Worm (Caenorhabditis elegans): ENCODE measurements around the gene dph-3.
"Not testable (repeated sequence)": the region's sequence is repeated elsewhere in the genome, so short reads cannot be mapped to it uniquely, and the experiment has no call there.

dph-3 gene

DNA sequence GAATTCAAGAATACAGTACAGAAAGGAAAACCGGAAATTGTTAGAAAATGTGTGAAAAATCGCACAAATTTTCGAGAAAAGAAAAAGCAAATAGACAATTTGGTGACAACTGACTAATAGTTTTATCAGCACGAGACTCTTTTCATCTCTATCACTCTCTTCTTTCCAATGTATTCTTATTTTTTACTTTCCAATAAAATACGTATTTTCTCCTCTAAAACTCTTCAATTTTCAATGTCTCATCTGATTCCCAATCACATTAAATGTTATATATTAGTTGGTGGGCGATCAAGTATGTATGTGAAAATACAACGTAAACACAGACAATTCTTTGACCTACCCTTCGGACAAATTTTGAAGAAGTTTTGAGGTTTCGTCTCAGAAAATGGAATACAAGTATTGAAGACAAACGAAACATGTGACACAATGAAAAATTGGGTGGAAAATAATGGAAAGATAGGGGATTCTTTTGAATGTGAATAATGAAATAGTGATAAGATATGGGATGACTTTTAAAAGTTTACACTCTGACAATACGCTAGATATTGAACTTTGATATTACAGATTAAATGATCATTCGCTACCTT, 30.4 kb downstream of the dph-3 start, which contains the start of gene cka-1:
cka-1 (minus strand) TSS at position 418 of the 587 bp plus-strand sequence.
- TF ChIP-seq ceh-36 (tag; optimal IDR thresholded peaks at IDR 0.05), result no peak
- TF ChIP-seq flt-1 (GFP tag; IDR thresholded peaks at IDR 0.05), result no peak
- no peak for TF ChIP-seq tbx-11 (GFP tag; IDR thresholded peaks at IDR 0.05)
- TF ChIP-seq tbx-37 (GFP tag; conservative IDR thresholded peaks at IDR 0.05), result no peak
- no peak for TF ChIP-seq sea-1 (GFP tag; conservative IDR thresholded peaks at IDR 0.05)
- TF ChIP-seq ama-1 (optimal IDR thresholded peaks at IDR 0.05), result no peak
- TF ChIP-seq hmbx-1 (tag; optimal IDR thresholded peaks at IDR 0.05), result no peak
- no peak for TF ChIP-seq B0310.2 (tag; optimal IDR thresholded peaks at IDR 0.05)

DNA sequence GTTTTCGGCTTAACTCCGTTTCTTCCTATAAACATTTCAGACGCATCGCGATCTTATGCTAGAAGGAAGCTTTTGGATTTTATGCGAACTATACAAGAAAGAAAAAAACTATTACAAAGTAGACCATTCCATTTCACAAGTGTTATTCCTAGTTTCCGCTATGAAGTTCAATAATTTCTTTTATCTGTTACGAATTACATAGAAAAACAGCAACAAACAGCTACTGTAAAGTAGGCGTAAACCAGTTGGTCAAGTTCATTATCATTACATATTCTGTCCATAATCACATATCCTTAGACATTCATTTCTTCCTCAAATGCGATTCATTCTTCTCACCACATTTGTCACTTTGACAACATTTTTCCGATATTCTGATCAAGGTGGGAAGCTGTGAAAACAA, 31.2 kb downstream of the dph-3 start, which contains the start of gene C28D4.10:
C28D4.10 (plus strand) TSS at position 301 of the 400 bp plus-strand sequence.
- no peak for TF ChIP-seq aly-1 (tag; optimal IDR thresholded peaks at IDR 0.05)
- no peak for TF ChIP-seq sea-1 (GFP tag; conservative IDR thresholded peaks at IDR 0.05)
- no peak for TF ChIP-seq scrt-1 (GFP tag; IDR thresholded peaks at IDR 0.05)
- TF ChIP-seq ama-1 (optimal IDR thresholded peaks at IDR 0.05), result no peak
- TF ChIP-seq ceh-36 (tag; optimal IDR thresholded peaks at IDR 0.05), result no peak

DNA sequence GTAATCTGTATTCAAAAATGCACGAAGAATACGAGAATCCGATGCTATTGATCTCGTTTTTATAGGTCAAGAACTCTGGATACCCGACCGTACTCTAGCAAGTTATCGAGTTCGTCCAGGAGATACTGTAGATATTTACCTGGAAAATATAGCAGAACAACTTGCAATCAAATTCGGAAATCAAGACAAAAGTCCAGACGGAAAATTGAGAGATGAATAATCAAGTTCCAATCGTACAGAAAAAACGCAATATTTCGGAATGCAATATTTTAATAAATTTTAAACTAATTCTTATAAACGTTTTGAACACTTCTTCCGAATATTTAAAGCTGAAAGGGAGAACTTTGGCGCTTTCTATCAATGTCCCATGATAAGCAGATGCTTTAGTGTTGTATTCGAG, 32.1 kb downstream of the dph-3 start:
- no peak for TF ChIP-seq tra-4 (tag; optimal IDR thresholded peaks at IDR 0.05)

DNA sequence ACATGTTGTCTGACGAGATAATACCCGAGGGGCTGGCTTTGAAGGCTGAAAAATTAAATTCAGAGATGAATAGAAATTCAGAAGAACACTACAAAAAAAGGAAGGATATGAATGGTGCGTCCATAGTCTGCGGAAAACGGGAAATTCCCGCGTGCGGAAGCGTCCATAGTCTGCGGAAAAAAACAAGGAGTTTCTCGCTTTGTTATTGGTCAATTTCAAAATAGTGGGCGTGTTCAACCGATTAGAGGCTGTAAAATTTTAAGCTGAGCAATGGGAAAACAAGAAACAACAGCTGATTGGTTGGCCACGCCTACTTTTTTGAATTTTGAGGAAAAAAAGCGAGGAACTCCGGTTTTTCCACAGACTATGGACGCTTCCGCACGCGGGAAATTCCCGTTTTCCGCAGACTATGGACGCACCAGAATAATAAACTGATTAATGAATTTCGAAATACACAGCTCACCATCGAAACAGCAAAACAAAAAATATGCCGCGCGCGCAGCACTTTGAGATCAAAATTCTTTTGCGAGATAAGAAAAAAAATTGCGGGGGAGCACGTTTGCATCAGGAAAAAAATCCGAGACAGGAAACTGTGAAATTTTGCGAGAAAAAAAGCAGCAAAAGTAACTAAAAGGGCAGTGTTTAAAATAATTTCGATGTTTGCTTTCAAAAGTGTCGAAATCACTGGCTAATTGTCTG, 34.1 kb downstream of the dph-3 start, which contains the start of gene gln-6:
gln-6 (minus strand) TSS at position 51 of the 699 bp plus-strand sequence.
- not testable (repeated sequence) for TF ChIP-seq tbx-37 (GFP tag; conservative IDR thresholded peaks at IDR 0.05); pes-1 (GFP tag; IDR thresholded peaks at IDR 0.05); B0310.2 (tag; optimal IDR thresholded peaks at IDR 0.05)

DNA sequence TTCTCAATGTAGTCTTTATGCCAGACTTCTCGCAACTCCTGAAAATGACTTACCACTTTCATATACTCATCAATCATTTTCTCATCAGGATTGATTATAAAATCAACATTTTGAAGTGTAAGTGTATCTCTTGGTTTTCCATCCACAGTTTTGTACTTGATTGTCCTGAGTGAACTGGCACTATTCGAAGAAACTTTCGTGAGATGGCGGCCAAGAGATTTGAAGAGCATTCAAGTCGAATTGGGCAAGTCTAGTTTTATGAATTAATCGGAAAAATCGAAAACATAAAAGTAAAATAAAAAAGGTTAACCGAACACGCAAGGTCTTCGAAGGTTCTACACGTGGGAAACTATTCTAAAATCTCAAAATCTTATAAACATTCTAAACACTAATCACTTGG, 35.9 kb downstream of the dph-3 start, which contains the start of gene C28D4.7:
C28D4.7 (minus strand) TSS at position 265 of the 400 bp plus-strand sequence.
- no peak for TF ChIP-seq hmg-4 (GFP tag; optimal IDR thresholded peaks at IDR 0.05)
- no peak for TF ChIP-seq ama-1 (optimal IDR thresholded peaks at IDR 0.05)
- no peak for TF ChIP-seq pes-1 (GFP tag; IDR thresholded peaks at IDR 0.05)
- no peak for TF ChIP-seq hnd-1 (tag; optimal IDR thresholded peaks at IDR 0.05)

DNA sequence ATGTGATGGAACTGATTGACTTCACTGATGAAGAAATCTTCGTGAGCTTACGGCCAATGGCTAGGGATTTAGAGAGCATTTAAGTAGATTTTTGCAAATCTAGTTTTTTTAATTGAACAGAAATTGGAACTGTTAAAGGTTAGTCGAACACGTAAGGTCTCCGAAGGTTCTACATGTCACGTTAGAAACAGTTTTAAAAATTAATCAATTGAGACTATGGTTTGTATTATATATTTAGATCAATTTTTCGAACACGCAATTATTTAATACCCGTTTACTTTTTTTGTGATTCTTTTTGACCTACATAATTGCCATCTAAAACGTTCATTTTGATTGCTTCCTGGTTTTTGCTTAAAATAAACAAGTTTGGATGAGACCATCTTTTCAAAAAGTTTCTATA, 38.0 kb downstream of the dph-3 start, which contains the start of gene C28D4.4:
C28D4.4 (minus strand) TSS at position 101 of the 400 bp plus-strand sequence.
- no peak for TF ChIP-seq F13C5.2 (tag; optimal IDR thresholded peaks at IDR 0.05)
- TF ChIP-seq hmg-4 (GFP tag; optimal IDR thresholded peaks at IDR 0.05), result no peak
- TF ChIP-seq scrt-1 (GFP tag; IDR thresholded peaks at IDR 0.05), result no peak
- no peak for TF ChIP-seq hmbx-1 (tag; optimal IDR thresholded peaks at IDR 0.05)
- no peak for TF ChIP-seq flt-1 (GFP tag; IDR thresholded peaks at IDR 0.05)
- no peak for TF ChIP-seq ceh-36 (tag; optimal IDR thresholded peaks at IDR 0.05)
- TF ChIP-seq ama-1 (optimal IDR thresholded peaks at IDR 0.05), result no peak
- no peak for TF ChIP-seq sea-1 (GFP tag; conservative IDR thresholded peaks at IDR 0.05)
- TF ChIP-seq pes-1 (GFP tag; IDR thresholded peaks at IDR 0.05), result no peak
- TF ChIP-seq tbx-11 (GFP tag; IDR thresholded peaks at IDR 0.05), result no peak
- TF ChIP-seq ceh-13 (GFP tag; optimal IDR thresholded peaks at IDR 0.05), result no peak
- TF ChIP-seq B0310.2 (tag; optimal IDR thresholded peaks at IDR 0.05), result no peak
- no peak for TF ChIP-seq ets-7 (tag; optimal IDR thresholded peaks at IDR 0.05)

DNA sequence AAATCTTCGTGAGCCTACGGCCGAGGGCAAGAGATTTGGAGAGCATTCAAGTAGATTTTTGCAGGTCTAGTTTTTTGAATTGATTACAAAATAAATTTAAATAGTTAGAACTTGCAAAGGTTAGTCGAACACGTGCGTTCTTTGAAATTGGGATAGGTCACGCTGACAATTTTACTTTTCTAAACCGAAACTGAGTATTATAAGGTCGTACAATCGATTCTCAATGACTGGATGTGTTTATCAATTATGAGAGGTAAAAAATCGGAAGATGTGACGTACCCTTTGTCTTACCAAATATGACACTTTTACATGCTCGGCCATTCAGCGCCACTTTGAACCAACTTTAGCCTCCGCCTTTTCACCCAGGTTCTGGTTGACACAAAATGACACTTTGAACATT, 39.8 kb downstream of the dph-3 start, which contains the start of gene C28D4.5:
C28D4.5 (minus strand) TSS at position 101 of the 400 bp plus-strand sequence.
- TF ChIP-seq ceh-36 (tag; optimal IDR thresholded peaks at IDR 0.05), result no peak
- TF ChIP-seq scrt-1 (GFP tag; IDR thresholded peaks at IDR 0.05), result no peak
- TF ChIP-seq hnd-1 (tag; optimal IDR thresholded peaks at IDR 0.05), result no peak
- no peak for TF ChIP-seq tbx-11 (GFP tag; IDR thresholded peaks at IDR 0.05)
- TF ChIP-seq hmbx-1 (tag; optimal IDR thresholded peaks at IDR 0.05), result no peak
- TF ChIP-seq F13C5.2 (tag; optimal IDR thresholded peaks at IDR 0.05), result no peak
- no peak for TF ChIP-seq ceh-13 (GFP tag; optimal IDR thresholded peaks at IDR 0.05)
- TF ChIP-seq aly-1 (tag; optimal IDR thresholded peaks at IDR 0.05), result no peak
- TF ChIP-seq pes-1 (GFP tag; IDR thresholded peaks at IDR 0.05), result no peak
- no peak for TF ChIP-seq sea-1 (GFP tag; conservative IDR thresholded peaks at IDR 0.05)
- TF ChIP-seq tra-4 (tag; optimal IDR thresholded peaks at IDR 0.05), result no peak
- no peak for TF ChIP-seq tbx-37 (GFP tag; conservative IDR thresholded peaks at IDR 0.05)
- TF ChIP-seq B0310.2 (tag; optimal IDR thresholded peaks at IDR 0.05), result no peak
- no peak for TF ChIP-seq ets-7 (tag; optimal IDR thresholded peaks at IDR 0.05)
- TF ChIP-seq hmg-4 (GFP tag; optimal IDR thresholded peaks at IDR 0.05), result no peak
- no peak for TF ChIP-seq flt-1 (GFP tag; IDR thresholded peaks at IDR 0.05)
- no peak for TF ChIP-seq ama-1 (optimal IDR thresholded peaks at IDR 0.05)

DNA sequence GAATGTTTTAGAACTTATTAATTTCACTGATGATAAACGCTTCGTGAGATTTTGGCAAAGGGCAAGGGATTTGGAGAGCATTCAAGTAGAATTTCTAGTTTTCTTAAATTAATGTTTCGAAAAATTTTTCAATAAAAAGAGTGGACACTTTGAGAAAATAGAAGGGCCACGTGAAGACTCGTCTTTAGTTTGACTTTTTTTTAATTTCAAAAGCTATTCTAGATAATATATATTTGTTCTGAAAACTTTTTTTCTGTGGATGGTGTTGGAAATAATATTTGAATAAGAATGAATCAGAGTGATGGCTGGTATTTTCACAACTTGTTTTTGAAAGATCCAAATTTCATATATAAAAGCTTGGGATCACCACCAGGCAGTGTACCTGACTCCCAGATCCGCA, 41.4 kb downstream of the dph-3 start, which contains the start of gene C28D4.8:
C28D4.8 (minus strand) TSS at position 101 of the 400 bp plus-strand sequence.
- TF ChIP-seq hmbx-1 (tag; optimal IDR thresholded peaks at IDR 0.05) (no peak), aly-1 (tag; optimal IDR thresholded peaks at IDR 0.05) (no peak), ceh-36 (tag; optimal IDR thresholded peaks at IDR 0.05) (no peak), ets-7 (tag; optimal IDR thresholded peaks at IDR 0.05) (no peak), hnd-1 (tag; optimal IDR thresholded peaks at IDR 0.05) (no peak), ama-1 (optimal IDR thresholded peaks at IDR 0.05) (no peak), tra-4 (tag; optimal IDR thresholded peaks at IDR 0.05) (no peak), hmg-4 (GFP tag; optimal IDR thresholded peaks at IDR 0.05) (no peak), ceh-13 (GFP tag; optimal IDR thresholded peaks at IDR 0.05) (no peak), pes-1 (GFP tag; IDR thresholded peaks at IDR 0.05) (no peak)
